Worm (Caenorhabditis elegans) whole organism, midembryonic: ENCODE data around the gene gpx-5.

Source experiments
- T22C8.4 ChIP-seq: fragments of 200-800 bp; sonication (Bioruptor generic); IDR thresholded peaks from 2 replicates; pipeline ENCODE4 v1.3.6; 2022; ENCODE audit warnings: missing genetic modification characterization, missing compliant biosample characterization
- cog-1 ChIP-seq: sonication (generic microtip); optimal IDR thresholded peaks from 2 replicates; lab custom pipeline; 2016; ENCODE audit warnings: missing genetic modification characterization, missing compliant biosample characterization
- flt-1 ChIP-seq: fragments of 200-800 bp; sonication (Bioruptor generic); IDR thresholded peaks from 2 replicates; pipeline ENCODE4 v1.3.6; 2022; ENCODE audit warnings: missing genetic modification characterization, missing compliant biosample characterization
- klf-2 ChIP-seq: fragments of 200-800 bp; sonication (Bioruptor generic); conservative IDR thresholded peaks from 2 replicates; pipeline ENCODE4 v1.3.6; 2022; ENCODE audit warnings: missing genetic modification reagents, missing genetic modification characterization, missing compliant biosample characterization
- med-1 ChIP-seq: sonication (generic microtip); optimal IDR thresholded peaks from 2 replicates; lab custom pipeline; 2017; ENCODE audit warnings: missing genetic modification characterization, mild to moderate bottlenecking, missing compliant biosample characterization, antibody characterized with exemption, missing genetic modification reagents; ENCODE audit not compliant: insufficient read depth
- ref-1 ChIP-seq: fragments of 200-800 bp; sonication (Bioruptor generic); conservative IDR thresholded peaks from 2 replicates; pipeline ENCODE4 v1.3.6; 2022; ENCODE audit warnings: missing genetic modification reagents, missing genetic modification characterization, missing compliant biosample characterization
- tab-1 ChIP-seq: fragments of 200-800 bp; sonication (Bioruptor generic); IDR thresholded peaks from 2 replicates; pipeline ENCODE4 v1.3.6; 2022; ENCODE audit warnings: missing genetic modification characterization, missing compliant biosample characterization
- ztf-23 ChIP-seq: fragments of 200-800 bp; sonication (Bioruptor generic); IDR thresholded peaks from 2 replicates; pipeline ENCODE4 v1.3.6; 2022; ENCODE audit warnings: missing genetic modification reagents, missing genetic modification characterization, missing compliant biosample characterization
- ztf-29 ChIP-seq: fragments of 200-800 bp; sonication (Bioruptor generic); IDR thresholded peaks from 2 replicates; pipeline ENCODE4 v1.3.6; 2022; ENCODE audit warnings: missing genetic modification reagents, missing genetic modification characterization, missing compliant biosample characterization

Gene gpx-5

ce11 chrX:9584333-9584732 lies at the start of gene gpx-5:
Gene gpx-5 (plus strand): TSS chrX:9584668.
- TF ChIP-seq flt-1: no peak
- TF ChIP-seq ref-1: no peak

- no peak for TF ChIP-seq cog-1 (tag; lab: Kevin White, UChicago)
Observed at ce11 chrX:9536008-9536407, 48.5 kb upstream of the gpx-5 start.

- TF ChIP-seq tab-1 (GFP tag; lab: Robert Waterston, UW) (no peak), cog-1 (tag; lab: Kevin White, UChicago) (no peak), med-1 (GFP tag; lab: Kevin White, UChicago) (no peak), ref-1 (no peak), ztf-29 (GFP tag; lab: Robert Waterston, UW) (no peak), klf-2 (GFP tag; lab: Robert Waterston, UW) (no peak), ztf-23 (GFP tag; lab: Robert Waterston, UW) (no peak), T22C8.4 (GFP tag; lab: Robert Waterston, UW) (no peak), flt-1 (no peak)
Observed at ce11 chrX:9536665-9537064, 47.8 kb upstream of the gpx-5 start, which contains the start of gene C07B5.8. Gene C07B5.8 (minus strand): TSS chrX:9536765.

DNA sequence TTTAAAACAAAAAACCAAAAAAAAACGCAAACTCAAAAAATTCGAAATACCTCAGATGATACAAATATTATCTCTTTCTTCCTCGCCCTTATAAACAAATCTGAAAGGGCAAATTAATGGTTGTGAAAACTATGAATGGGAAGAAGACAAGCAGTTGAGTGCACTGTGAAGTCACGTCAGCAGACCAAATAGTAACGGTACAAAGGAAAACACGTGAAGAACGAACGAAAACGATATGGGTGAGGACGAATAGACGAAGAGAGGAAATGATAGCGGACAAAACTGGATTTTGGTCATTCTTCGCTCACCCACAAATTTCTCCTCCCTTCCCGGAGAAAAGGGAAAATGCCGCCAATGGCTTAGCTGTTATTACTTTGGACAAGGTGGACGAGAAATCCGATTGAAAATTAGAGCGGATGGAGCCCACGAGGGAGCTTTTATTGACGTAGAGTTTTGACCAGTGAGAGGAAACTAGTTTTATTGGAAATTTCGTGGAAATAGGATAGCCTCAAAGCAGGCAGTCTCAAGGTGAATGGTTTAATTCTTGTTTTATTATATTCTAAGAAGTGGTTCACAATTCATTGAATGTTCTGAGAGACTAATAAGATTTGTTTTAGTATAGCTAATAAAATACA lies 46.8 kb upstream of the gpx-5 start:
- TF ChIP-seq tab-1 (GFP tag; lab: Robert Waterston, UW) (no peak), cog-1 (tag; lab: Kevin White, UChicago) (no peak), ref-1 (no peak), klf-2 (GFP tag; lab: Robert Waterston, UW) (no peak), T22C8.4 (GFP tag; lab: Robert Waterston, UW) (no peak), flt-1 (no peak), med-1 (GFP tag; lab: Kevin White, UChicago) (no peak), ztf-29 (GFP tag; lab: Robert Waterston, UW) (no peak), ztf-23 (GFP tag; lab: Robert Waterston, UW) (no peak)

ce11 chrX:9539294-9540030 lies 45.0 kb upstream of the gpx-5 start, which contains the start of gene nuc-1:
Gene nuc-1 (plus strand): TSS chrX:9539905.
- no peak for TF ChIP-seq med-1 (GFP tag; lab: Kevin White, UChicago)
- no peak for TF ChIP-seq tab-1 (GFP tag; lab: Robert Waterston, UW)
- TF ChIP-seq T22C8.4 (GFP tag; lab: Robert Waterston, UW): no peak

DNA sequence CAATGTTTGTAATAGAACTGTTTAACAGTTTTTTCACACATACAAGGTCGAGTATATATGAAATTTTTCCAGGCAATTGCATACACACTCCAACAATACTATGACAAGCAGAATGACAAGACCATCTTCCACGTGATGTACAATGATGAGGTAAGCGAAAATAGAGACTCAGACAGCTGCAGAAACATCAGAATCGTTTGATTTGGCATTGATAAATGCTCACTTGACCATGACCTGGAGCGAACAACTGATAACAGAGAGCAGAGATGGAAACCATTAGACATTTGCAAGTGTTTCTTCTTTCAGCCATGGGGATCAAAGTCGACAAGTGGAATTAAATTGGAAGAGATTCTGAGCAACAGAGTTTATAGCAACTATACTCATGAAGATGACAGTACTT lies 44.0 kb upstream of the gpx-5 start:
- no peak for TF ChIP-seq T22C8.4 (GFP tag; lab: Robert Waterston, UW)
- TF ChIP-seq ztf-23 (GFP tag; lab: Robert Waterston, UW): no peak
- no peak for TF ChIP-seq tab-1 (GFP tag; lab: Robert Waterston, UW)
- TF ChIP-seq ztf-29 (GFP tag; lab: Robert Waterston, UW): no peak

ce11 chrX:9543352-9543751 lies 41.1 kb upstream of the gpx-5 start, which contains the start of gene F49E2.5:
Gene F49E2.5 (plus strand): TSS chrX:9543652.
- TF ChIP-seq tab-1 (GFP tag; lab: Robert Waterston, UW) (no peak), klf-2 (GFP tag; lab: Robert Waterston, UW) (no peak), med-1 (GFP tag; lab: Kevin White, UChicago) (no peak), ztf-29 (GFP tag; lab: Robert Waterston, UW) (no peak), flt-1 (no peak), cog-1 (tag; lab: Kevin White, UChicago) (no peak), ref-1 (no peak), ztf-23 (GFP tag; lab: Robert Waterston, UW) (no peak), T22C8.4 (GFP tag; lab: Robert Waterston, UW) (no peak)

DNA sequence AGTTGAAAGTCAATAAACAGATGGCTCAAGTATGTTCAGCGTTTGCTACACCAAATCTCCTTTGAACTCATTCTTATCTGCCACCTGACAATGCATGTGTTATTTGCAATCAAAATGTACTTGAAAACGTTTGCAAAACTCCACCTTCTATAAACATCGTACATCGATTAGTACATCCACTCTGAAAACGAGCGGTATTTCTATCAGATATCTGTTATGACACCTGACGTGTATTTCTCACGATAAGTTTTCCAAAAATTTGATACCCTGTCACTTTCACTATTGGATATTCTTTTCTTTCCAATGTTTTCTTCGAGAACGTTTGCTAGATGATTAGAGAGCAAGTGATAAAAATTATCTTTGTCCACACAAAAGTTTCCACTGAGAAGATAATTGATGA lies 40.1 kb upstream of the gpx-5 start:
- TF ChIP-seq flt-1 (no peak), ref-1 (no peak), klf-2 (GFP tag; lab: Robert Waterston, UW) (no peak), T22C8.4 (GFP tag; lab: Robert Waterston, UW) (no peak), cog-1 (tag; lab: Kevin White, UChicago) (no peak), med-1 (GFP tag; lab: Kevin White, UChicago) (no peak), ztf-29 (GFP tag; lab: Robert Waterston, UW) (no peak)

- TF ChIP-seq ztf-29 (GFP tag; lab: Robert Waterston, UW): no peak
- TF ChIP-seq ztf-23 (GFP tag; lab: Robert Waterston, UW): no peak
- no peak for TF ChIP-seq med-1 (GFP tag; lab: Kevin White, UChicago)
- TF ChIP-seq tab-1 (GFP tag; lab: Robert Waterston, UW): no peak
- no peak for TF ChIP-seq klf-2 (GFP tag; lab: Robert Waterston, UW)
- no peak for TF ChIP-seq ref-1
- TF ChIP-seq cog-1 (tag; lab: Kevin White, UChicago): no peak
- TF ChIP-seq T22C8.4 (GFP tag; lab: Robert Waterston, UW): no peak
- no peak for TF ChIP-seq flt-1
Observed at ce11 chrX:9546640-9547039, 37.8 kb upstream of the gpx-5 start.

DNA sequence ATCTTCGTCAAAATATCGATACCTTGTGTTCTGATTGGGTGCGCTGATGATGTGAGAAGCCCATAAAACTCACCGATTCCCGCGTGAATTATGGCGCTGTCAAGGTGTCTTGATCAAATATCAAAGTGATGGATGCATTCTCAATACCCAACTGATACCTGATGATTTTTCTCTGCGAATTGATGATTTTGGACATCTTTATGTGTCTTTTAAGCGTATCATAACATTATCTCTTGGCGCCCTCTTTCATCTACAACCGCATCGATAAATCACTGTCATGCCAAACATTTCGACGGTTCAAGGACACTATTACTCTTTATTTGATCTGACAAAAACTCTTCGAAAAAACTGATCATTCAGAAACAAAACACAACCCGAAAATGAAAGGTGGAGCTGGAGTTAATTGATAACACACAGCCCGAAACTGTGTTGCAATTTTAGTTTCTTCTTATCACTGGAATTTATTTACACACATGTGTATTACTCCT lies 37.2 kb upstream of the gpx-5 start:
- TF ChIP-seq T22C8.4 (GFP tag; lab: Robert Waterston, UW) (no peak), cog-1 (tag; lab: Kevin White, UChicago) (no peak), ztf-23 (GFP tag; lab: Robert Waterston, UW) (no peak), klf-2 (GFP tag; lab: Robert Waterston, UW) (no peak), ztf-29 (GFP tag; lab: Robert Waterston, UW) (no peak), flt-1 (no peak), med-1 (GFP tag; lab: Kevin White, UChicago) (no peak), ref-1 (no peak), tab-1 (GFP tag; lab: Robert Waterston, UW) (no peak)
